Worm (Caenorhabditis elegans) whole organism, L3 larva: ENCODE measurements around the gene R09H10.7.
A peak's percentile ranks its signal among the peaks of the same experiment; 100 is the strongest.
"Not testable (repeated sequence)": the region's sequence is repeated elsewhere in the genome, so short reads cannot be mapped to it uniquely, and the experiment has no call there.

Experiments used
- R02D3.7 ChIP-seq: fragments of 150-350 bp; optimal IDR thresholded peaks from 2 replicates; lab custom pipeline; 2014; ENCODE audit warnings: missing biosample characterization, missing genetic modification characterization
- aly-2 ChIP-seq: fragments of 150-350 bp; optimal IDR thresholded peaks from 2 replicates; lab custom pipeline; 2014; ENCODE audit warnings: missing biosample characterization, missing genetic modification characterization
- ceh-82 ChIP-seq: fragments of 150-350 bp; optimal IDR thresholded peaks from 2 replicates; lab custom pipeline; 2014; ENCODE audit warnings: missing biosample characterization, missing genetic modification characterization
- ceh-9 ChIP-seq: sonication (generic microtip); optimal IDR thresholded peaks from 2 replicates; lab custom pipeline; 2018; ENCODE audit warnings: missing biosample characterization, missing genetic modification characterization
- daf-12 ChIP-seq: fragments of 150-350 bp; optimal IDR thresholded peaks from 2 replicates; lab custom pipeline; 2014; ENCODE audit warnings: missing biosample characterization, missing genetic modification reagents, missing genetic modification characterization
- egl-5 ChIP-seq: fragments of 150-350 bp; optimal IDR thresholded peaks from 2 replicates; lab custom pipeline; 2017; ENCODE audit warnings: missing biosample characterization, missing genetic modification reagents, missing genetic modification characterization, inconsistent platforms
- elt-2 ChIP-seq: sonication (generic microtip); optimal IDR thresholded peaks from 2 replicates; lab custom pipeline; 2016; ENCODE audit warnings: missing genetic modification reagents, mild to moderate bottlenecking, missing genetic modification characterization, missing compliant biosample characterization
- elt-3 ChIP-seq, 3 experiments: fragments of 150-350 bp in 1 of 3; sonication (generic microtip) in 2 of 3; optimal IDR thresholded peaks; 2 replicates in 2 of 3; 4 replicates in 1 of 3; lab custom pipeline; 2014 to 2017; ENCODE audit warnings: missing biosample characterization in 3 of 3, missing genetic modification characterization in 3 of 3
- fkh-10 ChIP-seq: sonication (generic microtip); optimal IDR thresholded peaks from 2 replicates; lab custom pipeline; 2017; ENCODE audit warnings: missing biosample characterization, missing genetic modification reagents, missing genetic modification characterization
- fkh-2 ChIP-seq: fragments of 150-350 bp; optimal IDR thresholded peaks from 2 replicates; lab custom pipeline; 2014; ENCODE audit warnings: missing biosample characterization, missing genetic modification reagents, missing genetic modification characterization
- fos-1 ChIP-seq: fragments of 150-350 bp; optimal IDR thresholded peaks from 2 replicates; lab custom pipeline; 2014; ENCODE audit warnings: missing biosample characterization, missing genetic modification characterization
- hmg-11 ChIP-seq: sonication (generic microtip); optimal IDR thresholded peaks from 2 replicates; lab custom pipeline; 2016; ENCODE audit warnings: missing genetic modification characterization, missing compliant biosample characterization
- jun-1 ChIP-seq: fragments of 150-350 bp; optimal IDR thresholded peaks from 2 replicates; lab custom pipeline; 2014; ENCODE audit warnings: missing biosample characterization, missing genetic modification reagents, missing genetic modification characterization
- lin-15B ChIP-seq: fragments of 150-350 bp; optimal IDR thresholded peaks from 2 replicates; lab custom pipeline; 2014; ENCODE audit warnings: missing biosample characterization, missing genetic modification characterization
- lin-39 ChIP-seq: fragments of 150-350 bp; optimal IDR thresholded peaks from 2 replicates; lab custom pipeline; 2018; ENCODE audit warnings: missing biosample characterization, missing genetic modification reagents, missing genetic modification characterization
- mml-1 ChIP-seq: fragments of 150-350 bp; sonication (generic microtip); optimal IDR thresholded peaks from 3 replicates; lab custom pipeline; 2014; ENCODE audit warnings: missing biosample characterization, missing genetic modification characterization
- nfya-1 ChIP-seq: sonication (generic microtip); optimal IDR thresholded peaks from 2 replicates; lab custom pipeline; 2017; ENCODE audit warnings: missing genetic modification characterization, mild to moderate bottlenecking, missing compliant biosample characterization, antibody characterized with exemption, moderate library complexity; ENCODE audit not compliant: insufficient read depth
- nhr-12 ChIP-seq: fragments of 150-350 bp; optimal IDR thresholded peaks from 2 replicates; lab custom pipeline; 2014; ENCODE audit warnings: missing biosample characterization, missing genetic modification characterization
- nhr-23 ChIP-seq: fragments of 150-350 bp; optimal IDR thresholded peaks from 2 replicates; lab custom pipeline; 2014; ENCODE audit warnings: missing biosample characterization, missing genetic modification reagents, missing genetic modification characterization
- nhr-237 ChIP-seq: fragments of 150-350 bp; optimal IDR thresholded peaks from 2 replicates; lab custom pipeline; 2014; ENCODE audit warnings: missing biosample characterization, missing genetic modification characterization
- nhr-25 ChIP-seq: sonication (generic microtip); optimal IDR thresholded peaks from 2 replicates; lab custom pipeline; 2017; ENCODE audit warnings: missing biosample characterization, missing genetic modification characterization
- nhr-28 ChIP-seq: fragments of 150-350 bp; optimal IDR thresholded peaks from 2 replicates; lab custom pipeline; 2014; ENCODE audit warnings: missing biosample characterization, missing genetic modification characterization
- nhr-43 ChIP-seq: sonication (generic microtip); optimal IDR thresholded peaks from 2 replicates; lab custom pipeline; 2016; ENCODE audit warnings: mild to moderate bottlenecking, missing genetic modification characterization, missing compliant biosample characterization; ENCODE audit not compliant: poor library complexity, severe bottlenecking
- nhr-67 ChIP-seq: fragments of 150-350 bp; optimal IDR thresholded peaks from 2 replicates; lab custom pipeline; 2014; ENCODE audit warnings: missing biosample characterization, missing genetic modification characterization
- nhr-76 ChIP-seq: fragments of 150-350 bp; sonication (generic microtip); optimal IDR thresholded peaks from 5 replicates; lab custom pipeline; 2014; ENCODE audit warnings: missing biosample characterization, missing genetic modification characterization
- nhr-77 ChIP-seq: fragments of 150-350 bp; optimal IDR thresholded peaks from 2 replicates; lab custom pipeline; 2014; ENCODE audit warnings: missing biosample characterization, missing genetic modification characterization
- pqm-1 ChIP-seq: fragments of 150-350 bp; optimal IDR thresholded peaks from 2 replicates; lab custom pipeline; 2017; ENCODE audit warnings: missing biosample characterization, missing genetic modification characterization, inconsistent platforms
- sea-2 ChIP-seq: fragments of 150-350 bp; sonication (generic microtip); optimal IDR thresholded peaks from 4 replicates; lab custom pipeline; 2014; ENCODE audit warnings: missing biosample characterization, missing genetic modification reagents, missing genetic modification characterization
- skn-1 ChIP-seq: fragments of 150-350 bp; optimal IDR thresholded peaks from 2 replicates; lab custom pipeline; 2014; ENCODE audit warnings: missing biosample characterization, missing genetic modification characterization
- unc-62 ChIP-seq: fragments of 150-350 bp; sonication (generic microtip); optimal IDR thresholded peaks from 4 replicates; lab custom pipeline; 2014; ENCODE audit warnings: missing biosample characterization, missing genetic modification reagents, missing genetic modification characterization
- zag-1 ChIP-seq: fragments of 150-350 bp; optimal IDR thresholded peaks from 2 replicates; lab custom pipeline; 2014; ENCODE audit warnings: missing biosample characterization, missing genetic modification characterization

Gene R09H10.7

ce11 chrIV:10636649-10637048 is 15.7 kb downstream of the R09H10.7 start, which contains the start of gene F56C4.1:
TSS of gene F56C4.1 (plus strand) at chrIV:10636949.
- no peak for TF ChIP-seq fkh-10
- TF ChIP-seq R02D3.7 (tag; lab: Kevin White, UChicago) = no peak
- TF ChIP-seq nhr-12 (tag; lab: Kevin White, UChicago) = no peak
- no peak for TF ChIP-seq daf-12 (tag; lab: Kevin White, UChicago)
- TF ChIP-seq mml-1 = no peak
- TF ChIP-seq ceh-9 (tag; lab: Kevin White, UChicago) = no peak
- no peak for TF ChIP-seq ceh-82 (tag; lab: Kevin White, UChicago)
- TF ChIP-seq nhr-77 = no peak
- TF ChIP-seq elt-2 = no peak
- TF ChIP-seq nhr-67 (tag; lab: Kevin White, UChicago) = no peak
- no peak for TF ChIP-seq nhr-28 (tag; lab: Kevin White, UChicago)
- no peak for TF ChIP-seq nfya-1 (tag; lab: Kevin White, UChicago)
- TF ChIP-seq, all 47 proteins: peak for 0

DNA sequence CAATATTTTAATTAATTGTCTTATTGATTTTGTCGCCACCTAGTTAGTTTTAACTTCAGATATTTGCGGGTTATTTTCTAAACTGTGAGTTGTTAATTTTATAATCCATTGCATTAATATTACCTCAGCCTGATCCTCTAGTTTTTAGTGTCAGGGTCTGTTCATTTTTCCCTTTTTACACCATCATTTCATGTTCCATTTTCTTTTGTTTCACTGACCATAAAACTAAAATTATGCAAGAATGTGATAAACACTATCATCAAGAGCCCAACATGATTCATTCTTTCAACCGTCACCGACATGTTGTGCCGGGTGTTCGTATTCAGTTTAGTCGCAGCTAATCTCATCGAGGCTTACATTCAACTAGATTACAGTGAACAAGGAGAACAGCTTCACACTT is 18.1 kb downstream of the R09H10.7 start, which contains the start of gene F56C4.2:
F56C4.2 (plus strand) TSS at position 301 of the 400 bp plus-strand sequence.
- no peak for TF ChIP-seq hmg-11 (tag; lab: Kevin White, UChicago)

- not testable (repeated sequence) for TF ChIP-seq daf-12 (tag; lab: Kevin White, UChicago); jun-1 (tag; lab: Kevin White, UChicago); elt-2
Measured at ce11 chrIV:10654047-10654446, 33.1 kb downstream of the R09H10.7 start, which contains the start of gene glb-19. TSS of gene glb-19 (minus strand) at chrIV:10654147.

ce11 chrIV:10656770-10657323 is 35.9 kb downstream of the R09H10.7 start, which contains the start of gene K08C7.1:
TSS of gene K08C7.1 (plus strand) at chrIV:10656812.
- TF ChIP-seq elt-2 (peak; percentile 78), elt-3 (tag; optimal IDR thresholded peaks at IDR 0.05; lab: Kevin White, UChicago) (no peak), pqm-1 (tag; lab: Kevin White, UChicago) (peak; percentile 32)

- no peak for TF ChIP-seq nhr-12 (tag; lab: Kevin White, UChicago)
- TF ChIP-seq fkh-2 = no peak
- TF ChIP-seq pqm-1 (tag; lab: Kevin White, UChicago) = peak; percentile 51
Measured at ce11 chrIV:10661072-10661471, 40.2 kb downstream of the R09H10.7 start.

DNA sequence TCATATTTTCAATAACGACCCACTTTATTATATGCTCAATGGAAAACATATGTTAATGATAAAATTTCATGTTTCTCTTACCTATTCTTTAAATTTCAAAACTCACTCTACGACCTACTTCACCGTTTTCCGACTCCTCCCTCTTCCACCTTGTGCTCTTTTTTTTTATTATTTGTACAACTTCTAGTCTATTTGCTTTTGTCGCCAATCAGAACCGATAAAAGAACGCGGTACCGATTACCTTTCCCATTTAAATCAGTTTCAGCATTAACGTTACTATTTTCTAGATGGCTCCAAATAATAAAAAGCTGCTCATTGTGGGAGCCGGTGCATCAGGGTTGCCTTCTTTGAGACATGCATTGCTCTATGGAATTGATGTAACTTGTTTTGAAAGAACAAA is 40.8 kb downstream of the R09H10.7 start, which contains the start of gene fmo-1:
fmo-1 (plus strand) TSS at position 98 of the 400 bp plus-strand sequence.
- TF ChIP-seq skn-1 (tag; lab: Kevin White, UChicago) = no peak
- TF ChIP-seq nhr-43 = no peak
- TF ChIP-seq pqm-1 (tag; lab: Kevin White, UChicago) = peak; percentile 66
- TF ChIP-seq jun-1 (tag; lab: Kevin White, UChicago) = no peak
- no peak for TF ChIP-seq zag-1 (tag; lab: Kevin White, UChicago)
- no peak for TF ChIP-seq lin-39 (tag; lab: Kevin White, UChicago)
- TF ChIP-seq nfya-1 (tag; lab: Kevin White, UChicago) = no peak
- TF ChIP-seq lin-15B (tag; lab: Kevin White, UChicago) = no peak
- TF ChIP-seq nhr-67 (tag; lab: Kevin White, UChicago) = no peak
- peak; percentile 57 for TF ChIP-seq elt-2
- TF ChIP-seq fos-1 = no peak
- no peak for TF ChIP-seq aly-2
- TF ChIP-seq nhr-237 (tag; lab: Kevin White, UChicago) = no peak
- no peak for TF ChIP-seq nhr-76 (tag; lab: Kevin White, UChicago)
- TF ChIP-seq R02D3.7 (tag; lab: Kevin White, UChicago) = no peak

DNA sequence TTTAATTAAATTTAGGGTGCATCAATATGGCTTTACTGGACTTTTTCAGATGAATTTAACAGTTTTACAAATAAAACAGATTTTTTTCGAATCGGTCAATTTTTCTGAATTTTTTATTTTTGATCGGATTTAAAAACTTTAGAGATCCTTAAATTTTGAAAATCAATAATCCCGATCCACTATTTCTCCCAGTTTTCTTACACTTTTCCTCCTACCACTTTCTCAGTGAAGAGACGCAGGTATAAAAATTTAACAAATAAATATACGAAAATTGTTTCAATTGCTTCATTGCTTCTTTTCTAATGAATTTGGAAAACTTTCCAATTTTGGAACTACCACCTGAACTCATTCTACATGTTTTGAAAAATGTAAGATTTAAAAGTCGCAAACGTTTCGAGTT is 43.2 kb downstream of the R09H10.7 start, which contains the start of gene K08C7.7:
K08C7.7 (plus strand) TSS at position 301 of the 400 bp plus-strand sequence.
- TF ChIP-seq egl-5 (tag; lab: Kevin White, UChicago) (no peak), nhr-23 (tag; lab: Kevin White, UChicago) (no peak), sea-2 (no peak), nhr-25 (tag; lab: Kevin White, UChicago) (no peak), elt-2 (no peak), unc-62 (GFP tag; lab: Kevin White, UChicago) (no peak)
- TF ChIP-seq, all 47 proteins: peak for 0
